Worm (Caenorhabditis elegans) whole organism, dauer: ENCODE data around the gene R11D1.2.

Experiments
- unc-62 ChIP-seq: sonication (generic microtip); optimal IDR thresholded peaks from 2 replicates; lab custom pipeline; 2017; ENCODE audit warnings: missing biosample characterization, missing genetic modification reagents, missing genetic modification characterization

R11D1.2 gene

ce11 chrV:12708305-12708704 lies at the start of gene R11D1.2:
TSS of gene R11D1.2 (plus strand) at chrV:12708605.
- no peak for TF ChIP-seq unc-62 (GFP tag; lab: Kevin White, UChicago)

ce11 chrV:12659426-12659825 lies 49.0 kb upstream of the R11D1.2 start, which contains the start of gene ccch-3:
TSS of gene ccch-3 (minus strand) at chrV:12659687.
- TF ChIP-seq unc-62 (GFP tag; lab: Kevin White, UChicago) = no peak

- no peak for TF ChIP-seq unc-62 (GFP tag; lab: Kevin White, UChicago)
Measured at ce11 chrV:12660280-12660818, 48.1 kb upstream of the R11D1.2 start, which contains the start of gene his-74. TSS of gene his-74 (minus strand) at chrV:12660330.

ce11 chrV:12661619-12662018 lies 46.8 kb upstream of the R11D1.2 start, which contains the start of gene W05B10.3:
TSS of gene W05B10.3 (minus strand) at chrV:12661719.
- TF ChIP-seq unc-62 (GFP tag; lab: Kevin White, UChicago) = no peak

ce11 chrV:12663386-12663785 lies 45.0 kb upstream of the R11D1.2 start:
- TF ChIP-seq unc-62 (GFP tag; lab: Kevin White, UChicago) = no peak

ce11 chrV:12667397-12667796 lies 41.0 kb upstream of the R11D1.2 start:
- TF ChIP-seq unc-62 (GFP tag; lab: Kevin White, UChicago) = no peak

- TF ChIP-seq unc-62 (GFP tag; lab: Kevin White, UChicago) = no peak
Measured at ce11 chrV:12667926-12668325, 40.5 kb upstream of the R11D1.2 start, which contains the start of gene W05B10.4. TSS of gene W05B10.4 (plus strand) at chrV:12668226.

- no peak for TF ChIP-seq unc-62 (GFP tag; lab: Kevin White, UChicago)
Measured at ce11 chrV:12670607-12671006, 37.8 kb upstream of the R11D1.2 start, which contains the start of gene srx-116. TSS of gene srx-116 (plus strand) at chrV:12670907.

ce11 chrV:12673745-12674144 lies 34.7 kb upstream of the R11D1.2 start:
- TF ChIP-seq unc-62 (GFP tag; lab: Kevin White, UChicago) = no peak

- no peak for TF ChIP-seq unc-62 (GFP tag; lab: Kevin White, UChicago)
Measured at ce11 chrV:12676299-12676698, 32.1 kb upstream of the R11D1.2 start.

- TF ChIP-seq unc-62 (GFP tag; lab: Kevin White, UChicago) = no peak
Measured at ce11 chrV:12679292-12679691, 29.1 kb upstream of the R11D1.2 start.

ce11 chrV:12679807-12680206 lies 28.6 kb upstream of the R11D1.2 start, which contains the start of gene frpr-15:
TSS of gene frpr-15 (plus strand) at chrV:12680107.
- TF ChIP-seq unc-62 (GFP tag; lab: Kevin White, UChicago) = no peak

- TF ChIP-seq unc-62 (GFP tag; lab: Kevin White, UChicago) = no peak
Measured at ce11 chrV:12683205-12683604, 25.2 kb upstream of the R11D1.2 start.

ce11 chrV:12695155-12695554 lies 13.2 kb upstream of the R11D1.2 start, which contains the start of gene parn-1:
TSS of gene parn-1 (minus strand) at chrV:12695255.
- no peak for TF ChIP-seq unc-62 (GFP tag; lab: Kevin White, UChicago)

- TF ChIP-seq unc-62 (GFP tag; lab: Kevin White, UChicago) = no peak
Measured at ce11 chrV:12695968-12696367, 12.4 kb upstream of the R11D1.2 start, which contains the start of gene K10C8.4. TSS of gene K10C8.4 (plus strand) at chrV:12696268.

- TF ChIP-seq unc-62 (GFP tag; lab: Kevin White, UChicago) = no peak
Measured at ce11 chrV:12696790-12697189, 11.6 kb upstream of the R11D1.2 start.

- TF ChIP-seq unc-62 (GFP tag; lab: Kevin White, UChicago) = no peak
Measured at ce11 chrV:12697364-12697901, 11.0 kb upstream of the R11D1.2 start, which contains the start of gene istr-1. TSS of gene istr-1 (plus strand) at chrV:12697858.
